Worm (Caenorhabditis elegans) whole organism, L3 larva: ENCODE results near the gene srbc-11.

Experiments used
- R02D3.7 ChIP-seq: fragments of 150-350 bp; optimal IDR thresholded peaks from 2 replicates; lab custom pipeline; 2014; ENCODE audit warnings: missing biosample characterization, missing genetic modification characterization
- aly-2 ChIP-seq: fragments of 150-350 bp; optimal IDR thresholded peaks from 2 replicates; lab custom pipeline; 2014; ENCODE audit warnings: missing biosample characterization, missing genetic modification characterization
- mdl-1 ChIP-seq: fragments of 150-350 bp; optimal IDR thresholded peaks from 2 replicates; lab custom pipeline; 2014; ENCODE audit warnings: missing biosample characterization, missing genetic modification characterization
- nhr-77 ChIP-seq: fragments of 150-350 bp; optimal IDR thresholded peaks from 2 replicates; lab custom pipeline; 2014; ENCODE audit warnings: missing biosample characterization, missing genetic modification characterization
- pqm-1 ChIP-seq: fragments of 150-350 bp; optimal IDR thresholded peaks from 2 replicates; lab custom pipeline; 2017; ENCODE audit warnings: missing biosample characterization, missing genetic modification characterization, inconsistent platforms

- TF ChIP-seq nhr-77 (no peak), mdl-1 (tag; lab: Kevin White, UChicago) (no peak), R02D3.7 (tag; lab: Kevin White, UChicago) (no peak), pqm-1 (tag; lab: Kevin White, UChicago) (no peak), aly-2 (tag; lab: Kevin White, UChicago) (no peak)
These were observed 28.3 kb upstream of the srbc-11 start, which contains the start of gene C54F6.6 for ce11 chrV:7523392-7523791.
